Worm (Caenorhabditis elegans) whole organism, late embryonic: ENCODE results near the gene sod-4.

Source experiments
- ama-1 ChIP-seq: fragments of 150-350 bp; optimal IDR thresholded peaks from 2 replicates; lab custom pipeline; 2014
- ceh-19 ChIP-seq: fragments of 200-800 bp; sonication (Bioruptor generic); optimal IDR thresholded peaks from 2 replicates; lab custom pipeline; 2018; ENCODE audit warnings: mild to moderate bottlenecking, missing genetic modification characterization, missing compliant biosample characterization
- ceh-34 ChIP-seq: sonication (generic microtip); optimal IDR thresholded peaks from 2 replicates; lab custom pipeline; 2016; ENCODE audit warnings: mild to moderate bottlenecking, missing genetic modification characterization, missing compliant biosample characterization
- che-1 ChIP-seq: sonication (generic microtip); optimal IDR thresholded peaks from 2 replicates; lab custom pipeline; 2016; ENCODE audit warnings: mild to moderate bottlenecking, missing genetic modification characterization, missing compliant biosample characterization
- dmd-4 ChIP-seq: sonication (generic microtip); optimal IDR thresholded peaks from 2 replicates; lab custom pipeline; 2016; ENCODE audit warnings: borderline replicate concordance, missing genetic modification characterization, missing compliant biosample characterization
- dve-1 ChIP-seq: sonication (generic microtip); optimal IDR thresholded peaks from 2 replicates; lab custom pipeline; 2017; ENCODE audit warnings: antibody characterized with exemption, mild to moderate bottlenecking, missing genetic modification characterization, missing compliant biosample characterization
- hlh-15 ChIP-seq: sonication (generic microtip); optimal IDR thresholded peaks from 2 replicates; lab custom pipeline; 2016; ENCODE audit warnings: missing genetic modification characterization, missing compliant biosample characterization
- nhr-11 ChIP-seq: fragments of 150-350 bp; optimal IDR thresholded peaks from 2 replicates; lab custom pipeline; 2014; ENCODE audit warnings: missing biosample characterization, missing genetic modification characterization
- syd-9 ChIP-seq: sonication (generic microtip); optimal IDR thresholded peaks from 2 replicates; lab custom pipeline; 2016; ENCODE audit warnings: mild to moderate bottlenecking, missing genetic modification characterization, moderate library complexity, missing compliant biosample characterization
- tbx-2 ChIP-seq: sonication (generic microtip); optimal IDR thresholded peaks from 2 replicates; lab custom pipeline; 2016; ENCODE audit warnings: missing genetic modification characterization, missing compliant biosample characterization
- unc-86 ChIP-seq: sonication (generic microtip); optimal IDR thresholded peaks from 2 replicates; lab custom pipeline; 2016; ENCODE audit warnings: missing genetic modification characterization, missing compliant biosample characterization

DNA sequence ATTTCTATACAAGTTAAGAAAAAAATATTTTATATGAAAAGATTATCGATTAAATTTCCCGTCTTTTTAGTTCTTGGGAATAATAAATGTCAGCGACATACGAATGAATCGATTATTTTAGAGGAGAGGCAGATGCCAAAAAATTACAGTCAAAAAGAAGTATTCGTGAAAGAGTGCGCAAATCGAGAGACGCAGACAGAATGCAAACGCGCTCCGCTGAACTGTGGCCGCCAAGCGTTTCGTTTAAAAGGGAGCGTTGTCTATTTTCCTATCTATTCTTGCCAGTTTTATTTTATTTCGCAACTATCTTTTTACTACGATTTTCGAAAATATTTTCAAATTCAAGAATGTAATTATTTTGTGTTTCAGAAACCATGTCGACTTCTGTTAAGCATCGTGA lies 33.1 kb downstream of the sod-4 start, which contains the start of gene baf-1:
- TF ChIP-seq ceh-19 (GFP tag; lab: Kevin White, UChicago) (no peak), dve-1 (no peak), nhr-11 (no peak), ama-1 (no peak), ceh-34 (tag; lab: Kevin White, UChicago) (no peak), hlh-15 (no peak), che-1 (tag; lab: Kevin White, UChicago) (no peak), dmd-4 (no peak), syd-9 (tag; lab: Kevin White, UChicago) (no peak), unc-86 (tag; lab: Kevin White, UChicago) (no peak), tbx-2 (tag; lab: Kevin White, UChicago) (no peak)
